Comparison of ENCODE assay signal across 2 fruit fly cellular contexts in genomic region chr3R:26540385-26540815, dm6.
TF ChIP-seq lines count a peak whose summit lies in the region.

No protein-coding gene starts in this region.

TF ChIP-seq in whole organism, adult, 20 proteins besides CTCF, POLR2A, EP300 and RAD21 (continued from another document):
- no peak for TF ChIP-seq CG14711 (tag; optimal IDR thresholded peaks at IDR 0.05; lab: Kevin White, UChicago)
TF ChIP-seq in whole organism, adult: peak in this region for 7.

TF ChIP-seq in whole organism, embryonic, 481 proteins besides CTCF, POLR2A, EP300 and RAD21 (continued from another document):
- TF ChIP-seq Vsx1 (GFP tag; optimal IDR thresholded peaks at IDR 0.05; lab: Kevin White, UChicago) (peak; percentile 94), ftz-f1 (GFP tag; optimal IDR thresholded peaks at IDR 0.05; lab: Kevin White, UChicago) (peak; percentile 53), sug (tag; optimal IDR thresholded peaks at IDR 0.05; lab: Kevin White, UChicago) (peak; percentile 97), mirr (GFP tag; optimal IDR thresholded peaks at IDR 0.05; lab: Kevin White, UChicago) (peak; percentile 70), Adf1 (GFP tag; IDR thresholded peaks at IDR 0.05; lab: Robert Waterston, UW) (peak; percentile 22; the same call in 1 of the 2 replicates), ara (GFP tag; IDR thresholded peaks at IDR 0.05; lab: Robert Waterston, UW) (no peak), gro (GFP tag; optimal IDR thresholded peaks at IDR 0.05; lab: Kevin White, UChicago) (peak; percentile 22), CG34224 (GFP tag; IDR thresholded peaks at IDR 0.05; lab: Robert Waterston, UW; ENCODE audit: partially characterized antibody) (no peak), CG17802 (tag; optimal IDR thresholded peaks at IDR 0.05; lab: Kevin White, UChicago) (no peak), Hr3 (GFP tag; optimal IDR thresholded peaks at IDR 0.05; lab: Kevin White, UChicago) (no peak), lab (GFP tag; optimal IDR thresholded peaks at IDR 0.05; lab: Kevin White, UChicago) (peak; percentile 86), Rfx (GFP tag; IDR thresholded peaks at IDR 0.05; lab: Robert Waterston, UW) (no peak), CG18599 (GFP tag; optimal IDR thresholded peaks at IDR 0.05; lab: Kevin White, UChicago) (peak; percentile 41), HmgZ (tag; optimal IDR thresholded peaks at IDR 0.05; lab: Kevin White, UChicago) (peak; percentile 75), Fer1 (GFP tag; optimal IDR thresholded peaks at IDR 0.05; lab: Kevin White, UChicago) (peak; percentile 6), CG8290 (GFP tag; optimal IDR thresholded peaks at IDR 0.05; lab: Kevin White, UChicago) (no peak), CG8290 (tag; optimal IDR thresholded peaks at IDR 0.05; lab: Kevin White, UChicago) (peak in 1 of 2 experiments; percentile 31), Pdp1 (GFP tag; optimal IDR thresholded peaks at IDR 0.05; lab: Kevin White, UChicago) (peak in 1 of 2 experiments; percentile 3), Awh (GFP tag; IDR thresholded peaks at IDR 0.05; lab: Robert Waterston, UW) (0 out of 2 replicates have a peak, but pooled peaks have one; percentile 8), CG12104 (GFP tag; optimal IDR thresholded peaks at IDR 0.05; lab: Kevin White, UChicago) (no peak), CG15269 (tag; optimal IDR thresholded peaks at IDR 0.05; lab: Kevin White, UChicago) (peak; percentile 8), gce (GFP tag; IDR thresholded peaks at IDR 0.05; lab: Robert Waterston, UW) (no peak), HLH4C (GFP tag; IDR thresholded peaks at IDR 0.05; lab: Robert Waterston, UW; ENCODE audit: partially characterized antibody) (0 out of 3 replicates have a peak, but pooled peaks have one; percentile 10), CG13287 (GFP tag; IDR thresholded peaks at IDR 0.05; lab: Robert Waterston, UW; ENCODE audit: partially characterized antibody) (0 out of 2 replicates have a peak, but pooled peaks have one; percentile 6), cwo (GFP tag; optimal IDR thresholded peaks at IDR 0.05; lab: Kevin White, UChicago) (peak; percentile 71), chinmo (GFP tag; IDR thresholded peaks at IDR 0.05; lab: Robert Waterston, UW; ENCODE audit: partially characterized antibody) (peak; percentile 79; the same call in 1 of the 4 replicates), CG7963 (GFP tag; IDR thresholded peaks at IDR 0.05; lab: Robert Waterston, UW; ENCODE audit: partially characterized antibody) (no peak), Hr78 (GFP tag; optimal IDR thresholded peaks at IDR 0.05; lab: Kevin White, UChicago) (peak in 1 of 2 experiments; percentile 80), amos (GFP tag; IDR thresholded peaks at IDR 0.05; lab: Robert Waterston, UW; ENCODE audit: partially characterized antibody) (peak; percentile 15; the same call in 1 of the 2 replicates), CG2678 (tag; optimal IDR thresholded peaks at IDR 0.05; lab: Kevin White, UChicago) (peak; percentile 2), GATAe (GFP tag; conservative IDR thresholded peaks at IDR 0.05; lab: Robert Waterston, UW) (peak; percentile 95), bcd (GFP tag; optimal IDR thresholded peaks at IDR 0.05; lab: Kevin White, UChicago) (no peak), prd (optimal IDR thresholded peaks at IDR 0.05; lab: Kevin White, UChicago) (no peak), prd (GFP tag; IDR thresholded peaks at IDR 0.05; lab: Robert Waterston, UW) (peak; percentile 14; the same call in 1 of the 3 replicates), Nf-YC (tag; optimal IDR thresholded peaks at IDR 0.05; lab: Kevin White, UChicago) (peak; percentile 42), CG8924 (tag; optimal IDR thresholded peaks at IDR 0.05; lab: Kevin White, UChicago) (no peak), trem (tag; optimal IDR thresholded peaks at IDR 0.05; lab: Kevin White, UChicago) (no peak), Med (GFP tag; lab: Kevin White, UChicago) (peak; percentile 87), oc (tag; optimal IDR thresholded peaks at IDR 0.05; lab: Kevin White, UChicago) (peak; percentile 38), CG12769 (tag; optimal IDR thresholded peaks at IDR 0.05; lab: Kevin White, UChicago) (peak; percentile 47), CG10543 (GFP tag; optimal IDR thresholded peaks at IDR 0.05; lab: Kevin White, UChicago) (peak; percentile 88), CG14441 (GFP tag; IDR thresholded peaks at IDR 0.05; lab: Robert Waterston, UW) (no peak), grn (GFP tag; optimal IDR thresholded peaks at IDR 0.05; lab: Kevin White, UChicago) (peak; percentile 71), Ptx1 (GFP tag; IDR thresholded peaks at IDR 0.05; lab: Robert Waterston, UW) (peak; percentile 48; the same call in 1 of the 2 replicates), sd (tag; optimal IDR thresholded peaks at IDR 0.05; lab: Kevin White, UChicago) (peak; percentile 84), kay (GFP tag; optimal IDR thresholded peaks at IDR 0.05; lab: Kevin White, UChicago) (peak; percentile 15), ci (GFP tag; IDR thresholded peaks at IDR 0.05; lab: Robert Waterston, UW) (peak; percentile 65), CG2120 (GFP tag; optimal IDR thresholded peaks at IDR 0.05; lab: Kevin White, UChicago) (peak; percentile 10), chm (GFP tag; IDR thresholded peaks at IDR 0.05; lab: Robert Waterston, UW) (peak; percentile 10; the same call in 1 of the 2 replicates), Hey (tag; optimal IDR thresholded peaks at IDR 0.05; lab: Kevin White, UChicago) (peak; percentile 87), exex (tag; optimal IDR thresholded peaks at IDR 0.05; lab: Kevin White, UChicago) (peak; percentile 83)
